Worm (Caenorhabditis elegans) whole organism, young adult: ENCODE data around the gene T19A5.3.
A peak's percentile ranks its signal among the peaks of the same experiment; 100 is the strongest.

ENCODE experiments used
- C17E4.6 ChIP-seq: fragments of 200-800 bp; sonication (Bioruptor generic); IDR thresholded peaks from 2 replicates; pipeline ENCODE4 v1.3.6; 2022; ENCODE audit warnings: missing genetic modification reagents, missing genetic modification characterization, missing compliant biosample characterization
- F22D6.2 ChIP-seq: sonication (generic microtip); optimal IDR thresholded peaks from 2 replicates; lab custom pipeline; 2016; ENCODE audit warnings: mild to moderate bottlenecking, missing genetic modification characterization, missing compliant biosample characterization
- F33H1.4 ChIP-seq: fragments of 200-800 bp; sonication (Bioruptor generic); IDR thresholded peaks from 2 replicates; pipeline ENCODE4 v1.3.6; 2022; ENCODE audit warnings: missing genetic modification reagents, missing genetic modification characterization, missing compliant biosample characterization
- F57C9.4 ChIP-seq: sonication (generic microtip); optimal IDR thresholded peaks from 2 replicates; lab custom pipeline; 2017; ENCODE audit warnings: mild to moderate bottlenecking, missing genetic modification characterization, missing compliant biosample characterization
- T26A5.8 ChIP-seq: sonication (generic microtip); optimal IDR thresholded peaks from 2 replicates; lab custom pipeline; 2016; ENCODE audit warnings: missing genetic modification characterization, missing compliant biosample characterization
- Y53G8AR.9 ChIP-seq: fragments of 200-800 bp; sonication (Bioruptor generic); conservative IDR thresholded peaks from 2 replicates; pipeline ENCODE4 v1.3.6; 2022; ENCODE audit warnings: missing genetic modification reagents, missing genetic modification characterization, missing compliant biosample characterization
- Y79H2A.3 ChIP-seq: fragments of 200-800 bp; sonication (Bioruptor generic); conservative IDR thresholded peaks from 2 replicates; pipeline ENCODE4 v1.3.6; 2022; ENCODE audit warnings: missing genetic modification reagents, missing genetic modification characterization, missing compliant biosample characterization
- aptf-3 ChIP-seq: fragments of 200-800 bp; sonication (Bioruptor generic); IDR thresholded peaks from 2 replicates; pipeline ENCODE4 v1.3.6; 2022; ENCODE audit warnings: missing genetic modification characterization, missing compliant biosample characterization
- attf-5 ChIP-seq: fragments of 200-800 bp; sonication (Bioruptor generic); optimal IDR thresholded peaks from 2 replicates; lab custom pipeline; 2018; ENCODE audit warnings: mild to moderate bottlenecking, missing genetic modification characterization, missing compliant biosample characterization
- bed-2 ChIP-seq: fragments of 200-800 bp; sonication (Bioruptor generic); IDR thresholded peaks from 2 replicates; pipeline ENCODE4 v1.3.6; 2022; ENCODE audit warnings: missing genetic modification reagents, missing genetic modification characterization, missing compliant biosample characterization
- cebp-1 ChIP-seq, 2 experiments: fragments of 200-800 bp in 1 of 2; sonication (Bioruptor generic) in 1 of 2; sonication (generic microtip) in 1 of 2; IDR thresholded peaks in 1 of 2; optimal IDR thresholded peaks in 1 of 2; 2 replicates each; pipeline versions ENCODE4 v1.3.6 to Lab custom; 2017 to 2022; ENCODE audit warnings: missing compliant biosample characterization in 2 of 2, missing genetic modification characterization in 2 of 2, mild to moderate bottlenecking in 1 of 2, missing genetic modification reagents in 1 of 2, moderate library complexity in 1 of 2
- ceh-100 ChIP-seq: fragments of 200-800 bp; sonication (Bioruptor generic); IDR thresholded peaks from 2 replicates; pipeline ENCODE4 v1.3.6; 2022; ENCODE audit warnings: missing genetic modification reagents, missing genetic modification characterization, missing compliant biosample characterization
- ceh-79 ChIP-seq: sonication (generic microtip); optimal IDR thresholded peaks from 2 replicates; lab custom pipeline; 2017; ENCODE audit warnings: mild to moderate bottlenecking, missing genetic modification characterization, missing compliant biosample characterization
- ceh-91 ChIP-seq: fragments of 200-800 bp; sonication (Bioruptor generic); IDR thresholded peaks from 2 replicates; pipeline ENCODE4 v1.3.6; 2022; ENCODE audit warnings: missing genetic modification reagents, missing genetic modification characterization, missing compliant biosample characterization
- chd-7 ChIP-seq: sonication (generic microtip); optimal IDR thresholded peaks from 2 replicates; lab custom pipeline; 2016; ENCODE audit warnings: mild to moderate bottlenecking, missing genetic modification characterization, moderate library complexity, missing compliant biosample characterization
- dox-1 ChIP-seq: fragments of 200-800 bp; sonication (Bioruptor generic); IDR thresholded peaks from 2 replicates; pipeline ENCODE4 v1.3.6; 2022; ENCODE audit warnings: missing genetic modification reagents, missing genetic modification characterization, missing compliant biosample characterization
- egl-18 ChIP-seq: fragments of 200-800 bp; sonication (Bioruptor generic); IDR thresholded peaks from 2 replicates; pipeline ENCODE4 v1.3.6; 2022; ENCODE audit warnings: missing genetic modification reagents, missing genetic modification characterization, missing compliant biosample characterization
- ekl-4 ChIP-seq: fragments of 200-800 bp; sonication (Bioruptor generic); IDR thresholded peaks from 2 replicates; pipeline ENCODE4 v1.3.6; 2022; ENCODE audit warnings: missing genetic modification reagents, missing genetic modification characterization, missing compliant biosample characterization
- ets-4 ChIP-seq: fragments of 200-800 bp; sonication (Bioruptor generic); optimal IDR thresholded peaks from 2 replicates; lab custom pipeline; 2018; ENCODE audit warnings: mild to moderate bottlenecking, missing genetic modification characterization, missing compliant biosample characterization
- fkh-3 ChIP-seq: sonication (generic microtip); optimal IDR thresholded peaks from 2 replicates; lab custom pipeline; 2016; ENCODE audit warnings: mild to moderate bottlenecking, missing genetic modification characterization, missing compliant biosample characterization
- hmg-1.2 ChIP-seq: fragments of 200-800 bp; sonication (Bioruptor generic); IDR thresholded peaks from 2 replicates; pipeline ENCODE4 v1.3.6; 2022; ENCODE audit warnings: missing genetic modification reagents, missing genetic modification characterization, missing compliant biosample characterization
- hmg-20 ChIP-seq: fragments of 200-800 bp; sonication (Bioruptor generic); IDR thresholded peaks from 2 replicates; pipeline ENCODE4 v1.3.6; 2022; ENCODE audit warnings: missing genetic modification reagents, missing genetic modification characterization, missing compliant biosample characterization
- hsf-1 ChIP-seq: fragments of 200-800 bp; sonication (Bioruptor generic); IDR thresholded peaks from 2 replicates; pipeline ENCODE4 v1.3.6; 2022; ENCODE audit warnings: missing genetic modification reagents, missing genetic modification characterization, missing compliant biosample characterization
- lin-26 ChIP-seq: fragments of 200-800 bp; sonication (Bioruptor generic); IDR thresholded peaks from 2 replicates; pipeline ENCODE4 v1.3.6; 2022; ENCODE audit warnings: missing genetic modification reagents, missing genetic modification characterization, missing compliant biosample characterization
- lin-40 ChIP-seq: sonication (generic microtip); optimal IDR thresholded peaks from 2 replicates; lab custom pipeline; 2016; ENCODE audit warnings: missing genetic modification characterization, mild to moderate bottlenecking, missing compliant biosample characterization, missing genotype, missing genetic modification reagents
- lin-54 ChIP-seq: fragments of 200-800 bp; sonication (Bioruptor generic); optimal IDR thresholded peaks from 2 replicates; lab custom pipeline; 2018; ENCODE audit warnings: mild to moderate bottlenecking, missing genetic modification characterization, missing compliant biosample characterization
- lir-1 ChIP-seq: fragments of 200-800 bp; sonication (Bioruptor generic); conservative IDR thresholded peaks from 2 replicates; pipeline ENCODE4 v1.3.6; 2022; ENCODE audit warnings: missing genetic modification reagents, missing genetic modification characterization, missing compliant biosample characterization
- lsy-27 ChIP-seq: sonication (generic microtip); optimal IDR thresholded peaks from 2 replicates; lab custom pipeline; 2017; ENCODE audit warnings: missing genetic modification characterization, mild to moderate bottlenecking, missing compliant biosample characterization, antibody characterized with exemption, missing genotype, borderline replicate concordance; ENCODE audit not compliant: insufficient read depth
- madf-10 ChIP-seq: sonication (generic microtip); optimal IDR thresholded peaks from 2 replicates; lab custom pipeline; 2016; ENCODE audit warnings: mild to moderate bottlenecking, missing genetic modification characterization, missing compliant biosample characterization
- madf-3 ChIP-seq: fragments of 200-800 bp; sonication (Bioruptor generic); IDR thresholded peaks from 2 replicates; pipeline ENCODE4 v1.3.6; 2022; ENCODE audit warnings: missing genetic modification reagents, missing genetic modification characterization, missing compliant biosample characterization
- madf-6 ChIP-seq: fragments of 200-800 bp; sonication (Bioruptor generic); IDR thresholded peaks from 2 replicates; pipeline ENCODE4 v1.3.6; 2022; ENCODE audit warnings: missing genetic modification reagents, missing genetic modification characterization, missing compliant biosample characterization
- mcd-1 ChIP-seq: fragments of 200-800 bp; sonication (Bioruptor generic); IDR thresholded peaks from 2 replicates; pipeline ENCODE4 v1.3.6; 2022; ENCODE audit warnings: missing genetic modification reagents, missing genetic modification characterization, missing compliant biosample characterization
- mxl-1 ChIP-seq: sonication (generic microtip); optimal IDR thresholded peaks from 2 replicates; lab custom pipeline; 2016; ENCODE audit warnings: missing genetic modification characterization, missing compliant biosample characterization
- nhr-80 ChIP-seq: sonication (generic microtip); optimal IDR thresholded peaks from 2 replicates; lab custom pipeline; 2016; ENCODE audit warnings: missing genetic modification characterization, missing compliant biosample characterization
- pha-4 ChIP-seq: fragments of 150-350 bp; sonication (generic microtip); optimal IDR thresholded peaks from 2 replicates; lab custom pipeline; 2014; ENCODE audit warnings: missing biosample characterization, missing genetic modification reagents, missing genetic modification characterization
- rec-8 ChIP-seq, 2 experiments: sonication (generic microtip); optimal IDR thresholded peaks; 2 replicates each; lab custom pipeline; 2016; ENCODE audit warnings: mild to moderate bottlenecking in 2 of 2, missing genetic modification characterization in 2 of 2, missing genetic modification reagents in 2 of 2, missing genotype in 2 of 2, missing biosample characterization in 1 of 2, missing compliant biosample characterization in 1 of 2, moderate library complexity in 1 of 2
- rpc-1 ChIP-seq, 2 experiments: fragments of 150-350 bp in 1 of 2; sonication (generic microtip) in 1 of 2; optimal IDR thresholded peaks; 2 replicates each; lab custom pipeline; 2014 to 2018; ENCODE audit warnings: missing biosample characterization in 1 of 2, missing genetic modification characterization in 1 of 2, missing genetic modification reagents in 1 of 2, missing genotype in 1 of 2
- sdz-38 ChIP-seq: sonication (generic microtip); optimal IDR thresholded peaks from 2 replicates; lab custom pipeline; 2016; ENCODE audit warnings: missing genotype, missing genetic modification characterization, missing compliant biosample characterization
- tbp1 ChIP-seq: fragments of 200-800 bp; sonication (Bioruptor generic); optimal IDR thresholded peaks from 2 replicates; lab custom pipeline; 2018; ENCODE audit warnings: mild to moderate bottlenecking, missing genetic modification characterization, missing compliant biosample characterization
- tbx-9 ChIP-seq: sonication (generic microtip); optimal IDR thresholded peaks from 2 replicates; lab custom pipeline; 2016; ENCODE audit warnings: borderline replicate concordance, missing genetic modification characterization, inconsistent platforms, missing compliant biosample characterization
- tlf-1 ChIP-seq: fragments of 200-800 bp; sonication (Bioruptor generic); optimal IDR thresholded peaks from 2 replicates; lab custom pipeline; 2018; ENCODE audit warnings: mild to moderate bottlenecking, missing genetic modification characterization, missing compliant biosample characterization
- zfh-2 ChIP-seq: fragments of 200-800 bp; sonication (Bioruptor generic); conservative IDR thresholded peaks from 2 replicates; pipeline ENCODE4 v1.3.6; 2022; ENCODE audit warnings: missing genetic modification reagents, missing genetic modification characterization, missing compliant biosample characterization
- zim-3 ChIP-seq: sonication (generic microtip); optimal IDR thresholded peaks from 2 replicates; lab custom pipeline; 2017; ENCODE audit warnings: mild to moderate bottlenecking, missing genetic modification characterization, moderate library complexity, missing compliant biosample characterization
- ztf-18 ChIP-seq: sonication (generic microtip); optimal IDR thresholded peaks from 2 replicates; lab custom pipeline; 2016; ENCODE audit warnings: missing genotype, mild to moderate bottlenecking, missing genetic modification characterization, missing compliant biosample characterization
- ztf-3 ChIP-seq: fragments of 200-800 bp; sonication (Bioruptor generic); optimal IDR thresholded peaks from 2 replicates; lab custom pipeline; 2018; ENCODE audit warnings: mild to moderate bottlenecking, missing genetic modification characterization, missing compliant biosample characterization

T19A5.3 gene

ce11 chrV:8936791-8937475, 6.9 kb downstream of the T19A5.3 start (continued):
- TF ChIP-seq rec-8 (tag; optimal IDR thresholded peaks at IDR 0.05; lab: Kevin White, UChicago) (no peak), nhr-80 (tag; lab: Kevin White, UChicago) (peak; percentile 29), lin-40 (no peak), cebp-1 (GFP tag; IDR thresholded peaks at IDR 0.05; lab: Robert Waterston, UW) (no peak), cebp-1 (tag; optimal IDR thresholded peaks at IDR 0.05; lab: Kevin White, UChicago) (no peak), madf-6 (GFP tag; lab: Robert Waterston, UW) (no peak)

- TF ChIP-seq pha-4 (tag; lab: Kevin White, UChicago) (peak; percentile 45), zim-3 (tag; lab: Kevin White, UChicago) (peak; percentile 44), madf-10 (tag; lab: Kevin White, UChicago) (peak; percentile 86), tlf-1 (GFP tag; lab: Kevin White, UChicago) (peak; percentile 82), lin-40 (peak; percentile 91), hmg-1.2 (GFP tag; lab: Robert Waterston, UW) (peak; percentile 85), tbx-9 (tag; lab: Kevin White, UChicago) (no peak), lin-26 (GFP tag; lab: Robert Waterston, UW) (peak; percentile 64; the same call in 1 of the 2 replicates), lsy-27 (tag; lab: Kevin White, UChicago) (no peak), F22D6.2 (peak; percentile 60), F33H1.4 (GFP tag; lab: Robert Waterston, UW) (no peak), Y79H2A.3 (no peak), attf-5 (GFP tag; lab: Kevin White, UChicago) (peak; percentile 81), ets-4 (GFP tag; lab: Kevin White, UChicago) (peak; percentile 69), dox-1 (GFP tag; lab: Robert Waterston, UW) (peak; percentile 64), ztf-3 (GFP tag; lab: Kevin White, UChicago) (peak; percentile 78), ztf-18 (tag; lab: Kevin White, UChicago) (no peak), hsf-1 (peak; percentile 98), C17E4.6 (GFP tag; lab: Robert Waterston, UW) (no peak), aptf-3 (no peak), madf-3 (no peak), sdz-38 (tag; lab: Kevin White, UChicago) (no peak), zfh-2 (GFP tag; lab: Robert Waterston, UW) (peak; percentile 89), lir-1 (GFP tag; lab: Robert Waterston, UW) (no peak), rpc-1 (optimal IDR thresholded peaks at IDR 0.05; lab: Kevin White, UChicago) (peak; percentile 64), rpc-1 (tag; optimal IDR thresholded peaks at IDR 0.05; lab: Kevin White, UChicago) (no peak), F57C9.4 (tag; lab: Kevin White, UChicago) (no peak), chd-7 (tag; lab: Kevin White, UChicago) (peak; percentile 89), ceh-100 (GFP tag; lab: Robert Waterston, UW) (no peak), bed-2 (GFP tag; lab: Robert Waterston, UW) (no peak), tbp1 (GFP tag; lab: Kevin White, UChicago) (peak; percentile 65), lin-54 (GFP tag; lab: Kevin White, UChicago) (peak; percentile 54), ekl-4 (peak; percentile 81), fkh-3 (tag; lab: Kevin White, UChicago) (no peak), ceh-91 (GFP tag; lab: Robert Waterston, UW) (no peak), mxl-1 (tag; lab: Kevin White, UChicago) (no peak), Y53G8AR.9 (GFP tag; lab: Robert Waterston, UW) (peak; percentile 84), hmg-20 (no peak), T26A5.8 (tag; lab: Kevin White, UChicago) (no peak), ceh-79 (peak; percentile 81), mcd-1 (peak; percentile 66), egl-18 (GFP tag; lab: Robert Waterston, UW) (0 out of 2 replicates have a peak, but pooled peaks have one; percentile 54)
Observed at ce11 chrV:8936184-8936589, 7.7 kb downstream of the T19A5.3 start, which contains the start of gene unc-23. TSS of gene unc-23 (plus strand) at chrV:8936359.
